Fruit fly (Drosophila melanogaster): Measurements from ENCODE around the gene cv.

cv gene

DNA sequence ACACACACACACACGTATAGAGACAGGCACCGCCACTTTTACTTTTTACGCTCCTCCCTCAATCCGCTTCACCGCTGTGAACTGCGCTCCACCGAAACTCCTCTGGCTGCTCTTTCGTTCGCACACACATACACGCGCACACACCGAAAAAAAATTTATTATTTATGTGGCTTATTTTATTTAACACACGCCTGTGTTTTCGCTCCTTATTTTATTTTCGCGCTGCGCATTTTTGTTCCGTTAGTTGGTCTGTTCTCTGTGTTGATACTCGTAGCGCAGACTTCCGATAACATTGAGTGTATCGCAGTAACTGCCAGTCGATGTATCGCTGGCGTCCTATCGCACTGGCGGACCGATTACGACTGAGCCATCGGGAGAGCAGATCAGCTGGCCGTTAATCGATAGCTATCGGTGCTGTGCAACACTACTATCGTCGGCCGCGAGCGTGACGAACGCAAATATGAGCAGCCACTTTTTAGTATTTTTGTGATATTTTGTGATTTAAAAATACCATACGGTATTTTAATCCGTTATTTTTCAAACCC lies 47.9 kb downstream of the cv start, which contains the start of gene Snx27 (continued):
- TF ChIP-seq hb (GFP tag; IDR thresholded peaks at IDR 0.05; ENCODE audit: partially characterized antibody) (peak; percentile 100), Sox102F (GFP tag; optimal IDR thresholded peaks at IDR 0.05) (peak; percentile 10), CG9876 (GFP tag; optimal IDR thresholded peaks at IDR 0.05) (peak; percentile 46), CG17912 (GFP tag; optimal IDR thresholded peaks at IDR 0.05) (peak; percentile 39), Dip2 (GFP tag; IDR thresholded peaks at IDR 0.05) (no peak), CG18262 (tag; optimal IDR thresholded peaks at IDR 0.05) (peak; percentile 6), CG7271 (tag; optimal IDR thresholded peaks at IDR 0.05) (peak; percentile 21), lbe (GFP tag; optimal IDR thresholded peaks at IDR 0.05) (peak; percentile 79), B-H2 (GFP tag; optimal IDR thresholded peaks at IDR 0.05) (peak; percentile 50), zen2 (GFP tag; IDR thresholded peaks at IDR 0.05; ENCODE audit: partially characterized antibody) (peak; percentile 99), PHDP (tag; optimal IDR thresholded peaks at IDR 0.05) (peak; percentile 25), tgo (GFP tag; IDR thresholded peaks at IDR 0.05) (no peak), inv (GFP tag; IDR thresholded peaks at IDR 0.05; ENCODE audit: partially characterized antibody) (peak; percentile 99), gsb-n (tag; optimal IDR thresholded peaks at IDR 0.05) (peak; percentile 97), lmd (GFP tag; IDR thresholded peaks at IDR 0.05) (peak; percentile 35; the same call in 1 of the 2 replicates), br (optimal IDR thresholded peaks at IDR 0.05) (no peak), Neu2 (GFP tag; optimal IDR thresholded peaks at IDR 0.05; ENCODE audit: borderline replicate concordance) (no peak), tup (GFP tag; optimal IDR thresholded peaks at IDR 0.05) (peak; percentile 25), pfk (GFP tag; optimal IDR thresholded peaks at IDR 0.05) (peak; percentile 18), CG10267 (tag; optimal IDR thresholded peaks at IDR 0.05) (peak; percentile 97), grn (GFP tag; optimal IDR thresholded peaks at IDR 0.05) (no peak), zfh2 (GFP tag; optimal IDR thresholded peaks at IDR 0.05) (peak; percentile 63), Med (GFP tag) (peak; percentile 95), sna (GFP tag; IDR thresholded peaks at IDR 0.05; ENCODE audit: partially characterized antibody) (peak; percentile 99), CG2129 (GFP tag; IDR thresholded peaks at IDR 0.05; ENCODE audit: partially characterized antibody) (peak; percentile 96), rib (GFP tag; IDR thresholded peaks at IDR 0.05) (peak; percentile 59; the same call in 1 of the 2 replicates), Hr39 (optimal IDR thresholded peaks at IDR 0.05) (no peak), CG7786 (GFP tag; optimal IDR thresholded peaks at IDR 0.05) (peak; percentile 28), CG16863 (GFP tag; optimal IDR thresholded peaks at IDR 0.05) (peak; percentile 18), Meics (GFP tag; optimal IDR thresholded peaks at IDR 0.05) (no peak), wdn (GFP tag; IDR thresholded peaks at IDR 0.05) (no peak), CG10431 (GFP tag; optimal IDR thresholded peaks at IDR 0.05) (peak; percentile 46), Camta (GFP tag; optimal IDR thresholded peaks at IDR 0.05) (peak; percentile 6), CG10147 (GFP tag; optimal IDR thresholded peaks at IDR 0.05) (no peak), CG7963 (GFP tag; IDR thresholded peaks at IDR 0.05; ENCODE audit: partially characterized antibody) (peak; percentile 99), scrt (GFP tag; optimal IDR thresholded peaks at IDR 0.05) (no peak), CG10366 (GFP tag; IDR thresholded peaks at IDR 0.05) (peak; percentile 22; the same call in 1 of the 2 replicates), kay (GFP tag; optimal IDR thresholded peaks at IDR 0.05) (no peak), Atf3 (GFP tag; optimal IDR thresholded peaks at IDR 0.05) (no peak), crc (GFP tag; optimal IDR thresholded peaks at IDR 0.05) (peak; percentile 12), hbn (GFP tag; IDR thresholded peaks at IDR 0.05; ENCODE audit: partially characterized antibody) (peak; percentile 99), CG3847 (GFP tag; IDR thresholded peaks at IDR 0.05) (peak; percentile 87), ken (GFP tag; IDR thresholded peaks at IDR 0.05) (peak; percentile 60), phol (tag; optimal IDR thresholded peaks at IDR 0.05) (peak; percentile 64), sob (GFP tag; IDR thresholded peaks at IDR 0.05) (peak; percentile 86), seq (GFP tag; IDR thresholded peaks at IDR 0.05) (no peak), ab (GFP tag; optimal IDR thresholded peaks at IDR 0.05) (no peak), esg (GFP tag; conservative IDR thresholded peaks at IDR 0.05) (no peak), lilli (GFP tag; optimal IDR thresholded peaks at IDR 0.05) (peak; percentile 58), CG12219 (GFP tag; optimal IDR thresholded peaks at IDR 0.05) (no peak), Dip3 (GFP tag; optimal IDR thresholded peaks at IDR 0.05) (peak; percentile 20)
